Comparison of ENCODE assay signal across 5 fruit fly cellular contexts in genomic region chr2L:11987945-11988344, dm6.
A peak's percentile ranks its signal among the peaks of the same experiment; 100 is the strongest.
TF ChIP-seq lines count a peak whose summit lies in the region.

Gene CG6686, minus strand, starts transcription at chr2L:11988039.
Gene CG34163, plus strand, starts transcription at chr2L:11988270.

- no peak for TF ChIP-seq CTCF in whole organism, embryonic (GFP tag; optimal IDR thresholded peaks at IDR 0.05; lab: Kevin White, UChicago)

TF ChIP-seq in whole organism, adult, 20 proteins besides CTCF, POLR2A, EP300 and RAD21:
- TF ChIP-seq pad (GFP tag; optimal IDR thresholded peaks at IDR 0.05; lab: Kevin White, UChicago): no peak
- peak; percentile 66 for TF ChIP-seq CG11617 (GFP tag; optimal IDR thresholded peaks at IDR 0.05; lab: Kevin White, UChicago)
- peak; percentile 64 for TF ChIP-seq CG1620 (GFP tag; optimal IDR thresholded peaks at IDR 0.05; lab: Kevin White, UChicago)
- peak; percentile 76 for TF ChIP-seq bab1 (GFP tag; optimal IDR thresholded peaks at IDR 0.05; lab: Kevin White, UChicago)
- TF ChIP-seq Hr96 (GFP tag; optimal IDR thresholded peaks at IDR 0.05; lab: Kevin White, UChicago): no peak
- peak; percentile 50 for TF ChIP-seq CG14711 (tag; optimal IDR thresholded peaks at IDR 0.05; lab: Kevin White, UChicago)
- TF ChIP-seq Mnt (GFP tag; optimal IDR thresholded peaks at IDR 0.05; lab: Kevin White, UChicago): peak; percentile 91
- TF ChIP-seq CG33017 (tag; optimal IDR thresholded peaks at IDR 0.05; lab: Kevin White, UChicago): no peak
- no peak for TF ChIP-seq toe (GFP tag; optimal IDR thresholded peaks at IDR 0.05; lab: Kevin White, UChicago)
- peak; percentile 42 for TF ChIP-seq tj (GFP tag; optimal IDR thresholded peaks at IDR 0.05; lab: Kevin White, UChicago)
- peak; percentile 48 for TF ChIP-seq CG7101 (tag; optimal IDR thresholded peaks at IDR 0.05; lab: Kevin White, UChicago)
- peak; percentile 27 for TF ChIP-seq Crg-1 (GFP tag; optimal IDR thresholded peaks at IDR 0.05; lab: Kevin White, UChicago)
- peak; percentile 7 for TF ChIP-seq ovo (GFP tag; optimal IDR thresholded peaks at IDR 0.05; lab: Kevin White, UChicago)

TF ChIP-seq in whole organism, embryonic, 481 proteins besides CTCF, POLR2A, EP300 and RAD21 (continues in another document):
- no peak for TF ChIP-seq ham (GFP tag; IDR thresholded peaks at IDR 0.05; lab: Robert Waterston, UW)
- peak; percentile 58 for TF ChIP-seq az2 (GFP tag; optimal IDR thresholded peaks at IDR 0.05; lab: Kevin White, UChicago)
- peak; percentile 65 for TF ChIP-seq CG2712 (tag; optimal IDR thresholded peaks at IDR 0.05; lab: Kevin White, UChicago)
- TF ChIP-seq B-H2 (GFP tag; optimal IDR thresholded peaks at IDR 0.05; lab: Kevin White, UChicago): peak; percentile 36
- 0 out of 3 replicates have a peak, but pooled peaks have one; percentile 21 for TF ChIP-seq knrl (GFP tag; IDR thresholded peaks at IDR 0.05; lab: Robert Waterston, UW; ENCODE audit: partially characterized antibody)
- TF ChIP-seq CG18619 (GFP tag; optimal IDR thresholded peaks at IDR 0.05; lab: Kevin White, UChicago): no peak
- peak; percentile 59 for TF ChIP-seq CG12391 (tag; optimal IDR thresholded peaks at IDR 0.05; lab: Kevin White, UChicago)
- TF ChIP-seq CG8478 (optimal IDR thresholded peaks at IDR 0.05; lab: Kevin White, UChicago): no peak
- TF ChIP-seq jumu (GFP tag; optimal IDR thresholded peaks at IDR 0.05; lab: Kevin White, UChicago): peak; percentile 53
- peak; percentile 64 for TF ChIP-seq CG8924 (tag; optimal IDR thresholded peaks at IDR 0.05; lab: Kevin White, UChicago)
- no peak for TF ChIP-seq Neu2 (GFP tag; optimal IDR thresholded peaks at IDR 0.05; lab: Kevin White, UChicago; ENCODE audit: borderline replicate concordance)
- TF ChIP-seq CG13424 (tag; optimal IDR thresholded peaks at IDR 0.05; lab: Kevin White, UChicago): peak; percentile 23
- TF ChIP-seq CG10565 (GFP tag; optimal IDR thresholded peaks at IDR 0.05; lab: Kevin White, UChicago): no peak
- TF ChIP-seq HmgZ (tag; optimal IDR thresholded peaks at IDR 0.05; lab: Kevin White, UChicago): peak; percentile 38
- no peak for TF ChIP-seq CG5245 (GFP tag; optimal IDR thresholded peaks at IDR 0.05; lab: Kevin White, UChicago)
- peak; percentile 36 for TF ChIP-seq Tbp (GFP tag; optimal IDR thresholded peaks at IDR 0.05; lab: Kevin White, UChicago)
- no peak for TF ChIP-seq CG9215 (GFP tag; IDR thresholded peaks at IDR 0.05; lab: Robert Waterston, UW)
- peak; percentile 42 for TF ChIP-seq CG4820 (GFP tag; optimal IDR thresholded peaks at IDR 0.05; lab: Kevin White, UChicago)
- 0 out of 2 replicates have a peak, but pooled peaks have one; percentile 18 for TF ChIP-seq stc (GFP tag; IDR thresholded peaks at IDR 0.05; lab: Robert Waterston, UW)

TF ChIP-seq in whole organism, prepupa, 60 proteins besides CTCF, POLR2A, EP300 and RAD21:
- TF ChIP-seq Ets21C (GFP tag; optimal IDR thresholded peaks at IDR 0.05; lab: Kevin White, UChicago): peak; percentile 43
- no peak for TF ChIP-seq Hr4 (GFP tag; optimal IDR thresholded peaks at IDR 0.05; lab: Kevin White, UChicago)
- TF ChIP-seq salr (GFP tag; optimal IDR thresholded peaks at IDR 0.05; lab: Kevin White, UChicago): no peak
- no peak; the same call in 2 of the 3 replicates for TF ChIP-seq CG8119 (GFP tag; IDR thresholded peaks at IDR 0.05; lab: Robert Waterston, UW)
- TF ChIP-seq cyc (GFP tag; optimal IDR thresholded peaks at IDR 0.05; lab: Kevin White, UChicago): peak; percentile 46
- TF ChIP-seq Sox14 (GFP tag; optimal IDR thresholded peaks at IDR 0.05; lab: Kevin White, UChicago): peak; percentile 79
- peak; percentile 51 for TF ChIP-seq CG6792 (GFP tag; optimal IDR thresholded peaks at IDR 0.05; lab: Kevin White, UChicago)
- peak; percentile 46 for TF ChIP-seq CG31627 (GFP tag; optimal IDR thresholded peaks at IDR 0.05; lab: Kevin White, UChicago)
- TF ChIP-seq CG6163 (GFP tag; IDR thresholded peaks at IDR 0.05; lab: Robert Waterston, UW): 0 out of 3 replicates have a peak, but pooled peaks have one; percentile 19
- no peak for TF ChIP-seq acj6 (GFP tag; optimal IDR thresholded peaks at IDR 0.05; lab: Kevin White, UChicago)
- peak; percentile 69 for TF ChIP-seq esn (GFP tag; optimal IDR thresholded peaks at IDR 0.05; lab: Kevin White, UChicago)
- TF ChIP-seq lz (GFP tag; optimal IDR thresholded peaks at IDR 0.05; lab: Kevin White, UChicago): peak; percentile 55
- peak; percentile 14 for TF ChIP-seq Sox15 (GFP tag; optimal IDR thresholded peaks at IDR 0.05; lab: Kevin White, UChicago)
- TF ChIP-seq CG15336 (GFP tag; IDR thresholded peaks at IDR 0.05; lab: Robert Waterston, UW): peak; percentile 20; the same call in 1 of the 2 replicates
- peak; percentile 69 for TF ChIP-seq Eip78C (GFP tag; lab: Kevin White, UChicago)

TF ChIP-seq in whole organism, pupa, 21 proteins besides CTCF, POLR2A, EP300 and RAD21:
- TF ChIP-seq Ets98B (GFP tag; IDR thresholded peaks at IDR 0.05; lab: Robert Waterston, UW) (peak; percentile 14; the same call in 1 of the 2 replicates), rn (GFP tag; IDR thresholded peaks at IDR 0.05; lab: Robert Waterston, UW) (no peak), CG8301 (tag; optimal IDR thresholded peaks at IDR 0.05; lab: Kevin White, UChicago) (no peak)

TF ChIP-seq in whole organism, wandering third instar larva, 38 proteins besides CTCF, POLR2A, EP300 and RAD21:
- no peak for TF ChIP-seq dmrt93B (GFP tag; optimal IDR thresholded peaks at IDR 0.05; lab: Kevin White, UChicago)
- no peak for TF ChIP-seq dsf (GFP tag; optimal IDR thresholded peaks at IDR 0.05; lab: Kevin White, UChicago; ENCODE audit: borderline replicate concordance)
- TF ChIP-seq ey (GFP tag; optimal IDR thresholded peaks at IDR 0.05; lab: Kevin White, UChicago): peak; percentile 59
- TF ChIP-seq OdsH (GFP tag; optimal IDR thresholded peaks at IDR 0.05; lab: Kevin White, UChicago): peak; percentile 50
- TF ChIP-seq Myc (optimal IDR thresholded peaks at IDR 0.05; lab: Kevin White, UChicago): peak; percentile 77
- TF ChIP-seq sage (GFP tag; optimal IDR thresholded peaks at IDR 0.05; lab: Kevin White, UChicago): no peak
- TF ChIP-seq Rel (GFP tag; optimal IDR thresholded peaks at IDR 0.05; lab: Kevin White, UChicago): no peak
- TF ChIP-seq Rel (tag; optimal IDR thresholded peaks at IDR 0.05; lab: Kevin White, UChicago): peak; percentile 15
- TF ChIP-seq Abd-B (GFP tag; optimal IDR thresholded peaks at IDR 0.05; lab: Kevin White, UChicago): no peak
- peak; percentile 47 for TF ChIP-seq HLH106 (tag; optimal IDR thresholded peaks at IDR 0.05; lab: Kevin White, UChicago)
- no peak for TF ChIP-seq CG32264 (GFP tag; optimal IDR thresholded peaks at IDR 0.05; lab: Kevin White, UChicago)
- peak; percentile 45 for TF ChIP-seq psq (GFP tag; optimal IDR thresholded peaks at IDR 0.05; lab: Kevin White, UChicago)
- TF ChIP-seq GATAd (GFP tag; optimal IDR thresholded peaks at IDR 0.05; lab: Kevin White, UChicago): peak; percentile 19
